ENCODE assay signal across 1 fruit fly cellular context in the genomic region with DNA sequence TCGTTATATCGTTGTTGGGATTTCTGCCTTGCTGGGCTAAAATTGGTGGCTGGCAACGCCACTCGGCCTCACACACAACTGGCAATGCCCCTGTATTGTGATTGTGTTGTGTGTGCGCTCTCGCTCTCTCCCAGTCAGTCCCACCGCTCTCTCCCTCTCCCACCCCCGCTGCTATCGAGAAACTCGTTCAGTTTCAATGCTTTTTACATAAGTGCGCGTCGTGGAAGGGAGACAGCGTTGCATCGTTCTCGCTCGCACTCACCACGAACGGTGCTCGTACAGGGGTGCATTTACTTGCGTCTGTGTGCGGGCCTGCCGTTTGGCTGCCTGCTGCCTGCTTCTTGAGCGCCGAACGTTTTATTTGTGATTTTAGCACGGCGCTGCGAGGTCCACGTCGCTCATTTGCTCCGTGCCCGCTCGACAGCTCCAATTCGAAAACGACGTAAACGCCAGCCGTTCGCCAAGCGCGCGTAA.
TF ChIP-seq lines count a peak whose summit lies in the region.

No protein-coding gene starts in this region.

TF ChIP-seq in whole organism, embryonic, 481 proteins besides CTCF, POLR2A, EP300 and RAD21 (continued from another document):
- TF ChIP-seq sd (tag; optimal IDR thresholded peaks at IDR 0.05; lab: Kevin White, UChicago) (peak; percentile 91), gt (GFP tag; IDR thresholded peaks at IDR 0.05; lab: Robert Waterston, UW) (no peak), CG3838 (GFP tag; optimal IDR thresholded peaks at IDR 0.05; lab: Kevin White, UChicago) (peak; percentile 34), CG12236 (GFP tag; optimal IDR thresholded peaks at IDR 0.05; lab: Kevin White, UChicago) (no peak), pb (GFP tag; optimal IDR thresholded peaks at IDR 0.05; lab: Kevin White, UChicago) (peak; percentile 57), CG8359 (GFP tag; optimal IDR thresholded peaks at IDR 0.05; lab: Kevin White, UChicago; ENCODE audit: borderline replicate concordance) (peak; percentile 4), CG12071 (GFP tag; optimal IDR thresholded peaks at IDR 0.05; lab: Kevin White, UChicago) (peak; percentile 52), ase (GFP tag; IDR thresholded peaks at IDR 0.05; lab: Robert Waterston, UW) (no peak), CG17328 (GFP tag; IDR thresholded peaks at IDR 0.05; lab: Robert Waterston, UW) (no peak), CG13424 (tag; optimal IDR thresholded peaks at IDR 0.05; lab: Kevin White, UChicago) (no peak), CG8924 (tag; optimal IDR thresholded peaks at IDR 0.05; lab: Kevin White, UChicago) (peak; percentile 72), CG7928 (GFP tag; optimal IDR thresholded peaks at IDR 0.05; lab: Kevin White, UChicago) (peak; percentile 63), CG31441 (GFP tag; IDR thresholded peaks at IDR 0.05; lab: Robert Waterston, UW) (no peak), gro (GFP tag; optimal IDR thresholded peaks at IDR 0.05; lab: Kevin White, UChicago) (peak; percentile 80), CG13894 (tag; optimal IDR thresholded peaks at IDR 0.05; lab: Kevin White, UChicago) (peak; percentile 89), ems (GFP tag; optimal IDR thresholded peaks at IDR 0.05; lab: Kevin White, UChicago) (no peak), D19B (GFP tag; optimal IDR thresholded peaks at IDR 0.05; lab: Kevin White, UChicago) (peak; percentile 17), Sry-δ (GFP tag; optimal IDR thresholded peaks at IDR 0.05; lab: Kevin White, UChicago) (peak; percentile 27), CG4854 (GFP tag; optimal IDR thresholded peaks at IDR 0.05; lab: Kevin White, UChicago) (no peak), Jarid2 (GFP tag; optimal IDR thresholded peaks at IDR 0.05; lab: Kevin White, UChicago) (peak; percentile 92), Gsc (GFP tag; IDR thresholded peaks at IDR 0.05; lab: Robert Waterston, UW) (no peak), Dip3 (GFP tag; optimal IDR thresholded peaks at IDR 0.05; lab: Kevin White, UChicago) (no peak), CG13296 (GFP tag; optimal IDR thresholded peaks at IDR 0.05; lab: Kevin White, UChicago) (peak; percentile 25), CG15601 (tag; optimal IDR thresholded peaks at IDR 0.05; lab: Kevin White, UChicago) (peak; percentile 38), bsh (GFP tag; optimal IDR thresholded peaks at IDR 0.05; lab: Kevin White, UChicago) (peak in 1 of 2 experiments; percentile 50), CG6791 (GFP tag; IDR thresholded peaks at IDR 0.05; lab: Robert Waterston, UW; ENCODE audit: partially characterized antibody) (no peak), Rfx (GFP tag; IDR thresholded peaks at IDR 0.05; lab: Robert Waterston, UW) (no peak), CG8388 (GFP tag; optimal IDR thresholded peaks at IDR 0.05; lab: Kevin White, UChicago) (no peak), wor (GFP tag; IDR thresholded peaks at IDR 0.05; lab: Robert Waterston, UW) (no peak), Camta (GFP tag; optimal IDR thresholded peaks at IDR 0.05; lab: Kevin White, UChicago) (peak; percentile 23), CG17385 (GFP tag; optimal IDR thresholded peaks at IDR 0.05; lab: Kevin White, UChicago) (peak; percentile 75), C15 (GFP tag; IDR thresholded peaks at IDR 0.05; lab: Robert Waterston, UW) (no peak), abd-A (tag; optimal IDR thresholded peaks at IDR 0.05; lab: Kevin White, UChicago) (peak; percentile 99), Meics (GFP tag; optimal IDR thresholded peaks at IDR 0.05; lab: Kevin White, UChicago) (peak; percentile 44), nau (GFP tag; optimal IDR thresholded peaks at IDR 0.05; lab: Kevin White, UChicago) (peak; percentile 64), odd (GFP tag; optimal IDR thresholded peaks at IDR 0.05; lab: Kevin White, UChicago) (peak; percentile 49), sens (GFP tag; lab: Kevin White, UChicago) (peak; percentile 92), HmgD (GFP tag; optimal IDR thresholded peaks at IDR 0.05; lab: Kevin White, UChicago) (peak; percentile 90), Hmr (GFP tag; optimal IDR thresholded peaks at IDR 0.05; lab: Kevin White, UChicago) (peak; percentile 60), H2.0 (GFP tag; IDR thresholded peaks at IDR 0.05; lab: Robert Waterston, UW) (no peak), trh (GFP tag; optimal IDR thresholded peaks at IDR 0.05; lab: Kevin White, UChicago) (no peak), CrebB (tag; optimal IDR thresholded peaks at IDR 0.05; lab: Kevin White, UChicago) (peak; percentile 70), Myb (GFP tag; optimal IDR thresholded peaks at IDR 0.05; lab: Kevin White, UChicago) (peak; percentile 34), Dref (GFP tag; IDR thresholded peaks at IDR 0.05; lab: Robert Waterston, UW) (no peak), br (optimal IDR thresholded peaks at IDR 0.05; lab: Kevin White, UChicago) (no peak), CG17802 (tag; optimal IDR thresholded peaks at IDR 0.05; lab: Kevin White, UChicago) (no peak), CoRest (tag; optimal IDR thresholded peaks at IDR 0.05; lab: Kevin White, UChicago) (no peak), CG12155 (GFP tag; optimal IDR thresholded peaks at IDR 0.05; lab: Kevin White, UChicago) (peak; percentile 50), Nf-YB (GFP tag; optimal IDR thresholded peaks at IDR 0.05; lab: Kevin White, UChicago) (peak; percentile 10), unc-4 (GFP tag; IDR thresholded peaks at IDR 0.05; lab: Robert Waterston, UW; ENCODE audit: partially characterized antibody) (no peak), row (GFP tag; IDR thresholded peaks at IDR 0.05; lab: Robert Waterston, UW) (no peak), CG10267 (tag; optimal IDR thresholded peaks at IDR 0.05; lab: Kevin White, UChicago) (peak; percentile 7), CG17186 (GFP tag; optimal IDR thresholded peaks at IDR 0.05; lab: Kevin White, UChicago) (no peak), CG3407 (GFP tag; optimal IDR thresholded peaks at IDR 0.05; lab: Kevin White, UChicago) (no peak), ab (GFP tag; optimal IDR thresholded peaks at IDR 0.05; lab: Kevin White, UChicago) (peak; percentile 48), danr (GFP tag; IDR thresholded peaks at IDR 0.05; lab: Robert Waterston, UW) (no peak), CG4707 (GFP tag; optimal IDR thresholded peaks at IDR 0.05; lab: Kevin White, UChicago) (peak; percentile 32), CG33213 (GFP tag; optimal IDR thresholded peaks at IDR 0.05; lab: Kevin White, UChicago) (peak; percentile 23), bab2 (GFP tag; optimal IDR thresholded peaks at IDR 0.05; lab: Kevin White, UChicago) (no peak), CG32772 (GFP tag; IDR thresholded peaks at IDR 0.05; lab: Robert Waterston, UW) (no peak), zf30C (GFP tag; optimal IDR thresholded peaks at IDR 0.05; lab: Kevin White, UChicago) (peak; percentile 29), btn (GFP tag; optimal IDR thresholded peaks at IDR 0.05; lab: Kevin White, UChicago) (peak; percentile 26), CG18262 (tag; optimal IDR thresholded peaks at IDR 0.05; lab: Kevin White, UChicago) (peak; percentile 40), Hmx (GFP tag; optimal IDR thresholded peaks at IDR 0.05; lab: Kevin White, UChicago) (no peak), CG34422 (GFP tag; IDR thresholded peaks at IDR 0.05; lab: Robert Waterston, UW) (no peak), lmd (GFP tag; IDR thresholded peaks at IDR 0.05; lab: Robert Waterston, UW) (no peak)
